Fruit fly (Drosophila melanogaster) whole organism, embryonic: ENCODE measurements around the gene CG6149.
A peak's percentile ranks its signal among the peaks of the same experiment; 100 is the strongest.

Experiments
- Atf-2 ChIP-seq: fragments of 200-800 bp; sonication (Bioruptor generic); optimal IDR thresholded peaks from 2 replicates; lab custom pipeline; 2016; ENCODE audit warnings: missing biosample characterization, missing genetic modification characterization
- Atf6 ChIP-seq: fragments of 200-800 bp; sonication (Bioruptor generic); IDR thresholded peaks from 2 replicates; pipeline ENCODE4 v1.3.6; 2022; ENCODE audit warnings: missing biosample characterization, missing genetic modification characterization
- Awh ChIP-seq: fragments of 200-800 bp; sonication (Bioruptor generic); IDR thresholded peaks from 2 replicates; pipeline ENCODE4, ENCODE4 v1.3.6; 2022; ENCODE audit warnings: missing biosample characterization, missing genetic modification characterization
- CG10654 ChIP-seq: fragments of 200-800 bp; sonication (Bioruptor generic); optimal IDR thresholded peaks from 2 replicates; lab custom pipeline; 2016; ENCODE audit warnings: missing biosample characterization, missing genetic modification characterization
- CG11695 ChIP-seq: fragments of 200-800 bp; sonication (Bioruptor generic); IDR thresholded peaks from 3 replicates; pipeline ENCODE4 v1.3.6; 2022; ENCODE audit warnings: missing biosample characterization, missing genetic modification characterization
- CG12391 ChIP-seq: fragments of 200-800 bp; sonication (Bioruptor generic); optimal IDR thresholded peaks from 3 replicates; lab custom pipeline; 2018; ENCODE audit warnings: missing biosample characterization, mild to moderate bottlenecking, missing genetic modification characterization, moderate library complexity
- CG14441 ChIP-seq: fragments of 200-800 bp; sonication (Bioruptor generic); IDR thresholded peaks from 2 replicates; pipeline ENCODE4 v1.3.6; 2022; ENCODE audit warnings: missing biosample characterization, missing genetic modification characterization
- CG14710 ChIP-seq: fragments of 200-800 bp; sonication (Bioruptor generic); optimal IDR thresholded peaks from 3 replicates; lab custom pipeline; 2019; ENCODE audit warnings: missing biosample characterization, mild to moderate bottlenecking, missing genetic modification characterization, moderate library complexity
- CG15011 ChIP-seq: fragments of 200-800 bp; sonication (Bioruptor generic); optimal IDR thresholded peaks from 3 replicates; lab custom pipeline; 2018; ENCODE audit warnings: missing biosample characterization, mild to moderate bottlenecking, missing genetic modification characterization
- CG17186 ChIP-seq: fragments of 200-800 bp; sonication (Bioruptor generic); optimal IDR thresholded peaks from 3 replicates; lab custom pipeline; 2017; ENCODE audit warnings: missing biosample characterization, missing genetic modification reagents, missing genetic modification characterization
- CG32532 ChIP-seq: fragments of 200-800 bp; sonication (Bioruptor generic); IDR thresholded peaks from 2 replicates; pipeline ENCODE4 v1.3.6; 2022; ENCODE audit warnings: missing biosample characterization, missing genetic modification characterization
- CG34422 ChIP-seq: fragments of 200-800 bp; sonication (Bioruptor generic); IDR thresholded peaks from 3 replicates; pipeline ENCODE4 v1.3.6; 2022; ENCODE audit warnings: missing biosample characterization, missing genetic modification characterization
- CG4404 ChIP-seq: fragments of 200-800 bp; sonication (Bioruptor generic); IDR thresholded peaks from 2 replicates; pipeline ENCODE4 v1.3.6; 2022; ENCODE audit warnings: missing biosample characterization, missing genetic modification characterization
- CG4820 ChIP-seq: fragments of 200-800 bp; sonication (Bioruptor generic); optimal IDR thresholded peaks from 3 replicates; lab custom pipeline; 2016; ENCODE audit warnings: missing biosample characterization, missing genetic modification characterization
- CG4854 ChIP-seq: fragments of 200-800 bp; sonication (Bioruptor generic); optimal IDR thresholded peaks from 2 replicates; lab custom pipeline; 2016; ENCODE audit warnings: missing biosample characterization, missing genetic modification characterization, inconsistent platforms
- CG6272 ChIP-seq: fragments of 200-800 bp; sonication (Bioruptor generic); IDR thresholded peaks from 2 replicates; pipeline ENCODE4 v1.3.6; 2022; ENCODE audit warnings: missing biosample characterization, missing genetic modification characterization
- CG6683 ChIP-seq: fragments of 200-800 bp; sonication (Bioruptor generic); optimal IDR thresholded peaks from 2 replicates; lab custom pipeline; 2017; ENCODE audit warnings: missing biosample characterization, mild to moderate bottlenecking, missing genetic modification characterization, missing genetic modification reagents
- CG6689 ChIP-seq: fragments of 200-800 bp; sonication (Bioruptor generic); IDR thresholded peaks from 2 replicates; pipeline ENCODE4 v1.3.6; 2022; ENCODE audit warnings: missing biosample characterization, missing genetic modification characterization
- CG8478 ChIP-seq: fragments of >200 bp; optimal IDR thresholded peaks from 2 replicates; lab custom pipeline; 2018
- CG9876 ChIP-seq: fragments of 200-800 bp; sonication (Bioruptor generic); optimal IDR thresholded peaks from 2 replicates; lab custom pipeline; 2016; ENCODE audit warnings: missing biosample characterization, missing genetic modification characterization
- Dad ChIP-seq: fragments of 200-800 bp; sonication (Bioruptor generic); optimal IDR thresholded peaks from 3 replicates; lab custom pipeline; 2016; ENCODE audit warnings: missing biosample characterization, missing genetic modification characterization
- H15 ChIP-seq: fragments of 200-800 bp; sonication (Bioruptor generic); IDR thresholded peaks from 3 replicates; pipeline ENCODE4 v1.3.6; 2022; ENCODE audit warnings: missing biosample characterization, missing genetic modification characterization
- Hmr ChIP-seq: fragments of 200-800 bp; sonication (Bioruptor generic); optimal IDR thresholded peaks from 3 replicates; lab custom pipeline; 2017; ENCODE audit warnings: mild to moderate bottlenecking, missing biosample characterization, missing genetic modification reagents, missing genetic modification characterization
- Mad ChIP-seq: fragments of 200-800 bp; sonication (Bioruptor generic); optimal IDR thresholded peaks from 2 replicates; lab custom pipeline; 2016; ENCODE audit warnings: missing biosample characterization, missing genetic modification characterization
- Mes4 ChIP-seq: fragments of 200-800 bp; sonication (Bioruptor generic); optimal IDR thresholded peaks from 2 replicates; lab custom pipeline; 2016; ENCODE audit warnings: missing biosample characterization, missing genetic modification characterization
- NC2β ChIP-seq: fragments of 200-800 bp; sonication (Bioruptor generic); optimal IDR thresholded peaks from 2 replicates; lab custom pipeline; 2016; ENCODE audit warnings: missing biosample characterization, missing genetic modification characterization
- NFAT ChIP-seq: fragments of 200-800 bp; sonication (Bioruptor generic); IDR thresholded peaks from 2 replicates; pipeline ENCODE4 v1.3.6; 2022; ENCODE audit warnings: missing biosample characterization, missing genetic modification characterization
- Oaz ChIP-seq: fragments of 200-800 bp; sonication (Bioruptor generic); IDR thresholded peaks from 2 replicates; pipeline ENCODE4 v1.3.6; 2022; ENCODE audit warnings: missing biosample characterization, missing genetic modification characterization
- Rfx ChIP-seq: fragments of 200-800 bp; sonication (Bioruptor generic); IDR thresholded peaks from 2 replicates; pipeline ENCODE4 v1.3.6; 2022; ENCODE audit warnings: missing biosample characterization, missing genetic modification characterization
- abd-A ChIP-seq: fragments of 200-800 bp; sonication (Bioruptor generic); optimal IDR thresholded peaks from 3 replicates; lab custom pipeline; 2019; ENCODE audit warnings: missing biosample characterization, mild to moderate bottlenecking, missing genetic modification characterization, moderate library complexity
- al ChIP-seq: fragments of 200-800 bp; sonication (Bioruptor generic); IDR thresholded peaks from 2 replicates; pipeline ENCODE4 v1.3.6; 2022; ENCODE audit warnings: missing biosample characterization, missing genetic modification characterization
- ap ChIP-seq: fragments of 200-800 bp; sonication (Bioruptor generic); IDR thresholded peaks from 2 replicates; pipeline ENCODE4 v1.3.6; 2022; ENCODE audit warnings: missing biosample characterization, missing genetic modification characterization
- dm ChIP-seq: fragments of 200-800 bp; sonication (Bioruptor generic); optimal IDR thresholded peaks from 3 replicates; lab custom pipeline; 2016; ENCODE audit warnings: missing biosample characterization, missing genetic modification characterization
- dpn ChIP-seq, 2 experiments: fragments of 200-800 bp; sonication (Bioruptor generic); optimal IDR thresholded peaks; 3 replicates each; lab custom pipeline; 2016; ENCODE audit warnings: missing biosample characterization in 2 of 2, missing genetic modification characterization in 2 of 2
- emc ChIP-seq: fragments of 200-800 bp; sonication (Bioruptor generic); optimal IDR thresholded peaks from 2 replicates; lab custom pipeline; 2016; ENCODE audit warnings: missing biosample characterization, missing genetic modification characterization
- gem ChIP-seq: fragments of 200-800 bp; sonication (Bioruptor generic); optimal IDR thresholded peaks from 2 replicates; lab custom pipeline; 2019; ENCODE audit warnings: missing biosample characterization, mild to moderate bottlenecking, missing genetic modification characterization, moderate library complexity
- her ChIP-seq: fragments of 200-800 bp; sonication (Bioruptor generic); optimal IDR thresholded peaks from 2 replicates; lab custom pipeline; 2016; ENCODE audit warnings: missing biosample characterization, missing genetic modification characterization
- jing ChIP-seq: fragments of 200-800 bp; sonication (Bioruptor generic); optimal IDR thresholded peaks from 2 replicates; lab custom pipeline; 2018; ENCODE audit warnings: missing biosample characterization, mild to moderate bottlenecking, missing genetic modification characterization
- jumu ChIP-seq: fragments of 200-800 bp; sonication (Bioruptor generic); optimal IDR thresholded peaks from 3 replicates; lab custom pipeline; 2016; ENCODE audit warnings: missing biosample characterization, missing genetic modification characterization
- ken ChIP-seq: fragments of 200-800 bp; sonication (Bioruptor generic); IDR thresholded peaks from 3 replicates; pipeline ENCODE4 v1.3.6; 2022; ENCODE audit warnings: missing biosample characterization, missing genetic modification characterization
- lov ChIP-seq, 2 experiments: fragments of 200-800 bp in 1 of 2; fragments of >200 bp in 1 of 2; sonication (Bioruptor generic) in 1 of 2; IDR thresholded peaks in 1 of 2; optimal IDR thresholded peaks in 1 of 2; 2 replicates in 1 of 2; 3 replicates in 1 of 2; pipeline versions ENCODE4 v1.3.6 to Lab custom; 2017 to 2022; ENCODE audit warnings: missing biosample characterization in 1 of 2, missing genetic modification characterization in 1 of 2
- odd ChIP-seq: fragments of 200-800 bp; sonication (Bioruptor generic); optimal IDR thresholded peaks from 2 replicates; lab custom pipeline; 2017; ENCODE audit warnings: missing biosample characterization, mild to moderate bottlenecking, missing genetic modification characterization
- otp ChIP-seq: fragments of 200-800 bp; sonication (Bioruptor generic); IDR thresholded peaks from 3 replicates; pipeline ENCODE4, ENCODE4 v1.3.6; 2022; ENCODE audit warnings: missing biosample characterization, missing genetic modification characterization
- run ChIP-seq: fragments of 200-800 bp; sonication (Bioruptor generic); optimal IDR thresholded peaks from 3 replicates; lab custom pipeline; 2018; ENCODE audit warnings: missing biosample characterization, mild to moderate bottlenecking, missing genetic modification characterization
- schlank ChIP-seq: fragments of 200-800 bp; sonication (Bioruptor generic); optimal IDR thresholded peaks from 2 replicates; lab custom pipeline; 2018; ENCODE audit warnings: missing biosample characterization, mild to moderate bottlenecking, missing genetic modification characterization
- sim ChIP-seq: fragments of 200-800 bp; sonication (Bioruptor generic); IDR thresholded peaks from 2 replicates; pipeline ENCODE4 v1.3.6; 2022; ENCODE audit warnings: missing biosample characterization, missing genetic modification characterization
- sob ChIP-seq: fragments of 200-800 bp; sonication (Bioruptor generic); IDR thresholded peaks from 2 replicates; pipeline ENCODE4 v1.3.6; 2022; ENCODE audit warnings: missing biosample characterization, missing genetic modification characterization
- stc ChIP-seq: fragments of 200-800 bp; sonication (Bioruptor generic); IDR thresholded peaks from 2 replicates; pipeline ENCODE4 v1.3.6; 2022; ENCODE audit warnings: missing biosample characterization, missing genetic modification characterization
- tin ChIP-seq: fragments of 200-800 bp; sonication (Bioruptor generic); optimal IDR thresholded peaks from 3 replicates; lab custom pipeline; 2016; ENCODE audit warnings: missing biosample characterization, missing genetic modification characterization
- tx ChIP-seq: fragments of 200-800 bp; sonication (Bioruptor generic); optimal IDR thresholded peaks from 2 replicates; lab custom pipeline; 2016; ENCODE audit warnings: missing biosample characterization, missing genetic modification characterization
- vfl ChIP-seq: fragments of 200-800 bp; sonication (Bioruptor generic); optimal IDR thresholded peaks from 2 replicates; lab custom pipeline; 2016; ENCODE audit warnings: missing biosample characterization, missing genetic modification characterization
- z ChIP-seq: fragments of 200-800 bp; sonication (Bioruptor generic); IDR thresholded peaks from 3 replicates; pipeline ENCODE4 v1.3.6; 2022; ENCODE audit warnings: missing biosample characterization, missing genetic modification characterization

CG6149 gene

DNA sequence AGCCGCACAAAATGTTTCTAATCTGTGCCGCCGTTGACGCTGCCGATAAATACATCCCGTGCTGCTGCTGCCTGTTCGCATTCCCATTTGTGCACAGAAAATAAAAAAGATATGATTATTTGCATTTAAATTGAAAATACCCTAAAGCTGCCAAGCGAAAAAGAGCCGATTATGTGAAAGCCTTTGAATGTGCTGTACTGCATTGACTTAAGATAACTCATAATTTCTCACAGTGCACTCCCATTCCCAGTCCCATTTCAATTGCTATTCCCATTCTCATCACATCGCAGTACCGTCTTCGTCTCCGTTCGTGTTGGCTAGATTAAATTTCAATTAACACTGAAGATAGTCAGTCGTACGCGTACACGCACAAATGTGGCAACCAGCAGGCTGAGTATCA, 13.7 kb upstream of the CG6149 start (continued):
- peak; percentile 52; the same call in 1 of the 3 replicates for TF ChIP-seq H15 (GFP tag; lab: Robert Waterston, UW)
- TF ChIP-seq Awh (GFP tag; lab: Robert Waterston, UW): no peak
- TF ChIP-seq her: peak; percentile 7
- no peak for TF ChIP-seq lov (optimal IDR thresholded peaks at IDR 0.05; lab: Kevin White, UChicago)
- TF ChIP-seq lov (GFP tag; IDR thresholded peaks at IDR 0.05; lab: Robert Waterston, UW): peak; percentile 74; the same call in 2 of the 3 replicates
- peak; percentile 27 for TF ChIP-seq dm (GFP tag; lab: Kevin White, UChicago)
- TF ChIP-seq CG9876 (GFP tag; lab: Kevin White, UChicago): peak; percentile 16
- peak; percentile 58 for TF ChIP-seq CG4404 (GFP tag; lab: Robert Waterston, UW)
- TF ChIP-seq schlank (tag; lab: Kevin White, UChicago): no peak
- peak; percentile 1 for TF ChIP-seq CG10654 (GFP tag; lab: Kevin White, UChicago)
- TF ChIP-seq CG8478 (lab: Kevin White, UChicago): no peak
- TF ChIP-seq CG17186 (GFP tag; lab: Kevin White, UChicago): no peak
- TF ChIP-seq CG12391 (tag; lab: Kevin White, UChicago): peak; percentile 47
- peak; percentile 15 for TF ChIP-seq CG15011 (GFP tag; lab: Kevin White, UChicago)
- peak; percentile 50; the same call in 1 of the 2 replicates for TF ChIP-seq CG32532 (GFP tag; lab: Robert Waterston, UW)
- TF ChIP-seq Mad (GFP tag; lab: Kevin White, UChicago): peak; percentile 16
- TF ChIP-seq CG11695 (GFP tag; lab: Robert Waterston, UW): peak; percentile 35; the same call in 1 of the 3 replicates
- peak; percentile 9 for TF ChIP-seq CG4854 (GFP tag; lab: Kevin White, UChicago)
- no peak for TF ChIP-seq vfl (GFP tag; lab: Kevin White, UChicago)
- TF ChIP-seq z: no peak
- TF ChIP-seq Oaz (GFP tag; lab: Robert Waterston, UW): peak; percentile 41
- TF ChIP-seq run (tag; lab: Kevin White, UChicago): no peak
- TF ChIP-seq ap (GFP tag; lab: Robert Waterston, UW): 0 out of 2 replicates have a peak, but pooled peaks have one; percentile 55
- TF ChIP-seq NFAT (GFP tag; lab: Robert Waterston, UW): no peak
- TF ChIP-seq al (GFP tag; lab: Robert Waterston, UW): 0 out of 2 replicates have a peak, but pooled peaks have one; percentile 17
- TF ChIP-seq jumu: peak; percentile 42
- no peak for TF ChIP-seq CG6683
- peak; percentile 33 for TF ChIP-seq CG14710 (tag; lab: Kevin White, UChicago)
- peak; percentile 29 for TF ChIP-seq NC2β (GFP tag; lab: Kevin White, UChicago)
- peak; percentile 81; the same call in 2 of the 3 replicates for TF ChIP-seq otp (GFP tag; lab: Robert Waterston, UW)
- TF ChIP-seq ken (GFP tag; lab: Robert Waterston, UW): peak; percentile 66
- TF ChIP-seq stc (GFP tag; lab: Robert Waterston, UW): 0 out of 2 replicates have a peak, but pooled peaks have one; percentile 21
- TF ChIP-seq sob (GFP tag; lab: Robert Waterston, UW): peak; percentile 59; the same call in 1 of the 2 replicates
- peak; percentile 64 for TF ChIP-seq gem (tag; lab: Kevin White, UChicago)
- TF ChIP-seq jing (GFP tag; lab: Kevin White, UChicago): peak; percentile 48
- 0 out of 2 replicates have a peak, but pooled peaks have one; percentile 16 for TF ChIP-seq sim
- TF ChIP-seq Atf6 (GFP tag; lab: Robert Waterston, UW): peak; percentile 65; the same call in 1 of the 2 replicates
- TF ChIP-seq CG4820 (GFP tag; lab: Kevin White, UChicago): peak; percentile 48
- peak; percentile 16 for TF ChIP-seq tx (GFP tag; lab: Kevin White, UChicago)
- TF ChIP-seq Dad (GFP tag; lab: Kevin White, UChicago): peak; percentile 35
- TF ChIP-seq Atf-2: peak; percentile 42
- peak; percentile 69 for TF ChIP-seq Rfx (GFP tag; lab: Robert Waterston, UW)
- peak; percentile 37 for TF ChIP-seq emc (GFP tag; lab: Kevin White, UChicago)
- TF ChIP-seq Mes4 (GFP tag; lab: Kevin White, UChicago): peak; percentile 40
- peak; percentile 56 for TF ChIP-seq CG14441 (GFP tag; lab: Robert Waterston, UW)
- no peak for TF ChIP-seq abd-A (tag; lab: Kevin White, UChicago)
- TF ChIP-seq tin (GFP tag; lab: Kevin White, UChicago): peak; percentile 64
- TF ChIP-seq CG34422 (GFP tag; lab: Robert Waterston, UW): peak; percentile 63; the same call in 1 of the 3 replicates
- TF ChIP-seq CG6272 (GFP tag; lab: Robert Waterston, UW): 0 out of 2 replicates have a peak, but pooled peaks have one; percentile 45
- peak; percentile 47 for TF ChIP-seq Hmr
- TF ChIP-seq odd (GFP tag; lab: Kevin White, UChicago): peak; percentile 32
- TF ChIP-seq CG6689 (GFP tag; lab: Robert Waterston, UW): peak; percentile 67
- peak; percentile 32 to 44 for TF ChIP-seq dpn (GFP tag; optimal IDR thresholded peaks at IDR 0.05; lab: Kevin White, UChicago)
